Fruit fly (Drosophila melanogaster) whole organism, embryonic: Measurements from ENCODE around the gene RpS17.
A peak's percentile ranks its signal among the peaks of the same experiment; 100 is the strongest.

Source experiments
- ATbp ChIP-seq: fragments of 200-800 bp; sonication (Bioruptor generic); optimal IDR thresholded peaks from 2 replicates; lab custom pipeline; 2017; ENCODE audit warnings: missing biosample characterization, mild to moderate bottlenecking, missing genetic modification characterization, missing genetic modification reagents
- B-H1 ChIP-seq: fragments of 200-800 bp; sonication (Bioruptor generic); IDR thresholded peaks from 3 replicates; pipeline ENCODE4 v1.3.6; 2022; ENCODE audit warnings: missing biosample characterization, missing genetic modification characterization
- B-H2 ChIP-seq: fragments of 200-800 bp; sonication (Bioruptor generic); optimal IDR thresholded peaks from 2 replicates; lab custom pipeline; 2018; ENCODE audit warnings: missing biosample characterization, mild to moderate bottlenecking, missing genetic modification characterization
- Blimp-1 ChIP-seq: fragments of 200-800 bp; sonication (Bioruptor generic); optimal IDR thresholded peaks from 3 replicates; lab custom pipeline; 2018; ENCODE audit warnings: missing biosample characterization, missing genetic modification characterization, mild to moderate bottlenecking, moderate library complexity, missing genetic modification reagents
- CG10147 ChIP-seq: fragments of 200-800 bp; sonication (Bioruptor generic); optimal IDR thresholded peaks from 2 replicates; lab custom pipeline; 2019; ENCODE audit warnings: missing biosample characterization, mild to moderate bottlenecking, missing genetic modification characterization, moderate library complexity
- CG12659 ChIP-seq: fragments of 200-800 bp; sonication (Bioruptor generic); optimal IDR thresholded peaks from 3 replicates; lab custom pipeline; 2017; ENCODE audit warnings: mild to moderate bottlenecking, missing biosample characterization, missing genetic modification reagents, missing genetic modification characterization
- CG13424 ChIP-seq: fragments of 200-800 bp; sonication (Bioruptor generic); optimal IDR thresholded peaks from 2 replicates; lab custom pipeline; 2019; ENCODE audit warnings: missing biosample characterization, mild to moderate bottlenecking, missing genetic modification characterization, moderate library complexity
- CG1647 ChIP-seq: fragments of 200-800 bp; sonication (Bioruptor generic); optimal IDR thresholded peaks from 3 replicates; lab custom pipeline; 2016; ENCODE audit warnings: missing biosample characterization, missing genetic modification characterization
- CG17186 ChIP-seq: fragments of 200-800 bp; sonication (Bioruptor generic); optimal IDR thresholded peaks from 3 replicates; lab custom pipeline; 2017; ENCODE audit warnings: missing biosample characterization, missing genetic modification reagents, missing genetic modification characterization
- CG17612 ChIP-seq: fragments of 200-800 bp; sonication (Bioruptor generic); IDR thresholded peaks from 2 replicates; pipeline ENCODE4 v1.3.6; 2022; ENCODE audit warnings: missing biosample characterization, missing genetic modification characterization
- CG1792 ChIP-seq: fragments of 200-800 bp; sonication (Bioruptor generic); optimal IDR thresholded peaks from 2 replicates; lab custom pipeline; 2016; ENCODE audit warnings: missing biosample characterization, missing genetic modification characterization
- CG18476 ChIP-seq: fragments of 200-800 bp; sonication (Bioruptor generic); optimal IDR thresholded peaks from 2 replicates; lab custom pipeline; 2016; ENCODE audit warnings: missing biosample characterization, mild to moderate bottlenecking, missing genetic modification characterization
- CG2202 ChIP-seq: fragments of 200-800 bp; sonication (Bioruptor generic); optimal IDR thresholded peaks from 2 replicates; lab custom pipeline; 2018; ENCODE audit warnings: missing biosample characterization, mild to moderate bottlenecking, missing genetic modification characterization
- CG6791 ChIP-seq: fragments of 200-800 bp; sonication (Bioruptor generic); IDR thresholded peaks from 3 replicates; pipeline ENCODE4 v1.3.6; 2022; ENCODE audit warnings: missing biosample characterization, missing genetic modification characterization; ENCODE audit not compliant: partially characterized antibody
- CG6854 ChIP-seq: fragments of 200-800 bp; sonication (Bioruptor generic); optimal IDR thresholded peaks from 3 replicates; lab custom pipeline; 2017; ENCODE audit warnings: missing biosample characterization, mild to moderate bottlenecking, missing genetic modification characterization
- CG7271 ChIP-seq: fragments of 200-800 bp; sonication (Bioruptor generic); optimal IDR thresholded peaks from 2 replicates; lab custom pipeline; 2018; ENCODE audit warnings: missing biosample characterization, mild to moderate bottlenecking, missing genetic modification characterization, moderate library complexity
- D19A ChIP-seq: fragments of 200-800 bp; optimal IDR thresholded peaks from 3 replicates; lab custom pipeline; 2019; ENCODE audit warnings: missing biosample characterization, mild to moderate bottlenecking, missing genetic modification characterization, moderate library complexity
- Deaf1 ChIP-seq: fragments of 200-800 bp; optimal IDR thresholded peaks from 3 replicates; lab custom pipeline; 2019; ENCODE audit warnings: missing biosample characterization, mild to moderate bottlenecking, missing genetic modification characterization, moderate library complexity
- Dll ChIP-seq: fragments of 200-800 bp; sonication (Bioruptor generic); IDR thresholded peaks from 4 replicates; pipeline ENCODE4 v1.3.6; 2022; ENCODE audit warnings: missing biosample characterization, missing genetic modification characterization; ENCODE audit not compliant: partially characterized antibody
- Eip74EF ChIP-seq, 2 experiments: fragments of 200-800 bp in 1 of 2; fragments of >200 bp in 1 of 2; sonication (Bioruptor generic) in 1 of 2; optimal IDR thresholded peaks; 2 replicates each; lab custom pipeline; 2017 to 2019; ENCODE audit warnings: missing biosample characterization in 2 of 2, missing genetic modification characterization in 2 of 2, mild to moderate bottlenecking in 1 of 2, moderate library complexity in 1 of 2
- Fer2 ChIP-seq: fragments of 200-800 bp; sonication (Bioruptor generic); optimal IDR thresholded peaks from 2 replicates; lab custom pipeline; 2018; ENCODE audit warnings: missing biosample characterization, mild to moderate bottlenecking, missing genetic modification characterization, moderate library complexity
- Gsc ChIP-seq: fragments of 200-800 bp; sonication (Bioruptor generic); IDR thresholded peaks from 2 replicates; pipeline ENCODE4 v1.3.6; 2022; ENCODE audit warnings: missing biosample characterization, missing genetic modification characterization
- Hr78 ChIP-seq, 2 experiments: fragments of 200-800 bp in 1 of 2; fragments of >200 bp in 1 of 2; sonication (Bioruptor generic) in 1 of 2; optimal IDR thresholded peaks; 2 replicates each; lab custom pipeline; 2017 to 2019; ENCODE audit warnings: missing biosample characterization in 2 of 2, missing genetic modification characterization in 2 of 2, mild to moderate bottlenecking in 1 of 2, moderate library complexity in 1 of 2
- Lim3 ChIP-seq: fragments of 200-800 bp; sonication (Bioruptor generic); IDR thresholded peaks from 2 replicates; pipeline ENCODE4 v1.3.6; 2022; ENCODE audit warnings: missing biosample characterization, missing genetic modification characterization
- Max ChIP-seq: fragments of 200-800 bp; sonication (Bioruptor generic); optimal IDR thresholded peaks from 2 replicates; lab custom pipeline; 2016; ENCODE audit warnings: missing biosample characterization, mild to moderate bottlenecking, missing genetic modification characterization
- Meics ChIP-seq: fragments of 200-800 bp; sonication (Bioruptor generic); optimal IDR thresholded peaks from 2 replicates; lab custom pipeline; 2017; ENCODE audit warnings: missing biosample characterization, mild to moderate bottlenecking, missing genetic modification characterization
- Pdp1 ChIP-seq, 2 experiments: fragments of 200-800 bp; sonication (Bioruptor generic); optimal IDR thresholded peaks; 3 replicates each; lab custom pipeline; 2016; ENCODE audit warnings: missing biosample characterization in 2 of 2, missing genetic modification characterization in 2 of 2, mild to moderate bottlenecking in 1 of 2, moderate library complexity in 1 of 2
- Spps ChIP-seq: fragments of 200-800 bp; sonication (Bioruptor generic); optimal IDR thresholded peaks from 2 replicates; lab custom pipeline; 2018; ENCODE audit warnings: missing biosample characterization, mild to moderate bottlenecking, missing genetic modification characterization
- az2 ChIP-seq: fragments of 200-800 bp; sonication (Bioruptor generic); optimal IDR thresholded peaks from 3 replicates; lab custom pipeline; 2016; ENCODE audit warnings: missing biosample characterization, missing genetic modification characterization
- bigmax ChIP-seq: fragments of 200-800 bp; sonication (Bioruptor generic); optimal IDR thresholded peaks from 2 replicates; lab custom pipeline; 2018; ENCODE audit warnings: missing biosample characterization, mild to moderate bottlenecking, missing genetic modification characterization
- chm ChIP-seq: fragments of 200-800 bp; sonication (Bioruptor generic); IDR thresholded peaks from 2 replicates; pipeline ENCODE4 v1.3.6; 2022; ENCODE audit warnings: missing biosample characterization, missing genetic modification characterization
- disco-r ChIP-seq: fragments of 200-800 bp; sonication (Bioruptor generic); optimal IDR thresholded peaks from 2 replicates; lab custom pipeline; 2016; ENCODE audit warnings: missing biosample characterization, missing genetic modification characterization
- en ChIP-seq: fragments of 200-800 bp; sonication (Bioruptor generic); optimal IDR thresholded peaks from 2 replicates; lab custom pipeline; 2016; ENCODE audit warnings: missing biosample characterization, missing genetic modification characterization
- fd64A ChIP-seq: fragments of 200-800 bp; sonication (Bioruptor generic); optimal IDR thresholded peaks from 3 replicates; lab custom pipeline; 2018; ENCODE audit warnings: missing biosample characterization, mild to moderate bottlenecking, missing genetic modification characterization
- fu2 ChIP-seq: fragments of 200-800 bp; sonication (Bioruptor generic); optimal IDR thresholded peaks from 2 replicates; lab custom pipeline; 2016; ENCODE audit warnings: missing biosample characterization, missing genetic modification characterization
- gcm ChIP-seq: fragments of 200-800 bp; sonication (Bioruptor generic); optimal IDR thresholded peaks from 2 replicates; lab custom pipeline; 2019; ENCODE audit warnings: missing biosample characterization, mild to moderate bottlenecking, missing genetic modification characterization, moderate library complexity
- gfzf ChIP-seq: fragments of 200-800 bp; sonication (Bioruptor generic); optimal IDR thresholded peaks from 2 replicates; lab custom pipeline; 2016; ENCODE audit warnings: missing biosample characterization, mild to moderate bottlenecking, missing genetic modification characterization, moderate library complexity
- gsb-n ChIP-seq: fragments of 200-800 bp; sonication (Bioruptor generic); optimal IDR thresholded peaks from 3 replicates; lab custom pipeline; 2018; ENCODE audit warnings: missing biosample characterization, mild to moderate bottlenecking, missing genetic modification characterization
- kah ChIP-seq: fragments of 200-800 bp; sonication (Bioruptor generic); optimal IDR thresholded peaks from 2 replicates; lab custom pipeline; 2018; ENCODE audit warnings: missing biosample characterization, mild to moderate bottlenecking, missing genetic modification characterization
- ken ChIP-seq: fragments of 200-800 bp; sonication (Bioruptor generic); IDR thresholded peaks from 3 replicates; pipeline ENCODE4 v1.3.6; 2022; ENCODE audit warnings: missing biosample characterization, missing genetic modification characterization
- kni ChIP-seq: fragments of 200-800 bp; sonication (Bioruptor generic); optimal IDR thresholded peaks from 3 replicates; lab custom pipeline; 2017; ENCODE audit warnings: mild to moderate bottlenecking, missing biosample characterization, missing genetic modification reagents, missing genetic modification characterization
- lbe ChIP-seq: fragments of 200-800 bp; sonication (Bioruptor generic); optimal IDR thresholded peaks from 2 replicates; lab custom pipeline; 2016; ENCODE audit warnings: missing biosample characterization, mild to moderate bottlenecking, missing genetic modification characterization
- lola ChIP-seq, 3 experiments: fragments of >200 bp in 2 of 3; fragments of 200-800 bp in 1 of 3; sonication (Bioruptor generic) in 1 of 3; optimal IDR thresholded peaks; 2 replicates each; lab custom pipeline; 2017 to 2019; ENCODE audit warnings: missing biosample characterization in 3 of 3, missing genetic modification characterization in 3 of 3, mild to moderate bottlenecking in 1 of 3, moderate library complexity in 1 of 3
- nerfin-1 ChIP-seq: fragments of 200-800 bp; sonication (Bioruptor generic); optimal IDR thresholded peaks from 3 replicates; lab custom pipeline; 2019; ENCODE audit warnings: missing biosample characterization, mild to moderate bottlenecking, missing genetic modification characterization, moderate library complexity
- odd ChIP-seq: fragments of 200-800 bp; sonication (Bioruptor generic); optimal IDR thresholded peaks from 2 replicates; lab custom pipeline; 2017; ENCODE audit warnings: missing biosample characterization, mild to moderate bottlenecking, missing genetic modification characterization
- sens ChIP-seq: fragments of 200-800 bp; sonication (Bioruptor generic); peaks from one replicate; lab custom pipeline; 2016; ENCODE audit warnings: missing biosample characterization, missing genetic modification characterization
- sqz ChIP-seq: fragments of 200-800 bp; sonication (Bioruptor generic); optimal IDR thresholded peaks from 3 replicates; lab custom pipeline; 2018; ENCODE audit warnings: missing biosample characterization, mild to moderate bottlenecking, missing genetic modification characterization
- vnd ChIP-seq: fragments of 200-800 bp; sonication (Bioruptor generic); IDR thresholded peaks from 3 replicates; pipeline ENCODE4 v1.3.6; 2022; ENCODE audit warnings: missing biosample characterization, missing genetic modification characterization; ENCODE audit not compliant: partially characterized antibody

Gene RpS17

DNA sequence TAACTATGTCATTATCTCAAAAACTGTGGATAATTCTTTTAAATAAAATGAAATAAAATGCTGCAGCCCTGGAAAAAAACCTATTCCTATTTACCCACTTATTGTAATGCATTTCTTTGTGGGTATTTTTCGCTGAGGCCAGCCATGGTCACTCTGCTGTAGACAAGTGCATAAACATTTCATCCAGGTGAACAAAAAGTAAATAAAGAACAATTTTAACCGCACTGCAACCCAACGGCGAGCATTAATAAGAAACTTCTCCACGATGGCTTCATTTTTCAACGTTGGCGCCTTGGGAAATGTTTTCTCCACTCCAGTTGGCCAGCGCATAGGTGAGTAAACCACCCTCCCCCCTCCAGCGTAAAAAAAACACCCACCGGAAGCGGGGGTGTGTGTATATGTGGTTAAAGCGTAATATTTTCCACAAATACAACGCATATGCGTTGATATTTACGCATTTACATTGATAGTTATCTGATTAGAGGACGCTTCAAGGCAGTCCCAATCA is 17.2 kb upstream of the RpS17 start, which contains the start of gene CG3529 (continued):
- TF ChIP-seq B-H2 (GFP tag; lab: Kevin White, UChicago) (peak; percentile 64), az2 (GFP tag; lab: Kevin White, UChicago) (peak; percentile 10), Meics (GFP tag; lab: Kevin White, UChicago) (peak; percentile 59), fu2 (GFP tag; lab: Kevin White, UChicago) (no peak), CG12659 (peak; percentile 70), nerfin-1 (tag; lab: Kevin White, UChicago) (peak; percentile 87), Spps (tag; lab: Kevin White, UChicago) (peak; percentile 9), gsb-n (tag; lab: Kevin White, UChicago) (no peak), CG17612 (GFP tag; lab: Robert Waterston, UW) (no peak), Fer2 (no peak), lbe (GFP tag; lab: Kevin White, UChicago) (peak; percentile 29), en (no peak), CG10147 (peak; percentile 8), CG17186 (GFP tag; lab: Kevin White, UChicago) (peak; percentile 6), ATbp (GFP tag; lab: Kevin White, UChicago) (peak; percentile 34), CG13424 (tag; lab: Kevin White, UChicago) (peak; percentile 47), Deaf1 (no peak), Eip74EF (GFP tag; optimal IDR thresholded peaks at IDR 0.05; lab: Kevin White, UChicago) (peak in 1 of 2 experiments; percentile 71), CG7271 (no peak), sqz (GFP tag; lab: Kevin White, UChicago) (peak; percentile 82), Blimp-1 (peak; percentile 26), CG18476 (GFP tag; lab: Kevin White, UChicago) (no peak), kni (peak; percentile 62), disco-r (peak; percentile 39), CG6791 (GFP tag; lab: Robert Waterston, UW) (0 out of 3 replicates have a peak, but pooled peaks have one; percentile 46), B-H1 (GFP tag; lab: Robert Waterston, UW) (no peak), D19A (tag; lab: Kevin White, UChicago) (peak; percentile 44), gcm (GFP tag; lab: Kevin White, UChicago) (peak; percentile 3), gfzf (peak; percentile 92), odd (peak; percentile 18), sens (GFP tag; lab: Kevin White, UChicago) (no peak), Lim3 (GFP tag; lab: Robert Waterston, UW) (no peak), bigmax (GFP tag; lab: Kevin White, UChicago) (peak; percentile 1), Pdp1 (GFP tag; optimal IDR thresholded peaks at IDR 0.05; lab: Kevin White, UChicago) (peak in 1 of 2 experiments; percentile 16), vnd (GFP tag; lab: Robert Waterston, UW) (no peak), CG2202 (peak; percentile 16), Gsc (GFP tag; lab: Robert Waterston, UW) (no peak), CG1792 (GFP tag; lab: Kevin White, UChicago) (no peak), CG6854 (peak; percentile 17), Dll (GFP tag; lab: Robert Waterston, UW) (no peak), Max (GFP tag; lab: Kevin White, UChicago) (peak; percentile 10), Hr78 (GFP tag; optimal IDR thresholded peaks at IDR 0.05; lab: Kevin White, UChicago) (no peak), CG1647 (peak; percentile 35), ken (GFP tag; lab: Robert Waterston, UW) (no peak), chm (peak; percentile 50; the same call in 1 of the 2 replicates), lola (GFP tag; optimal IDR thresholded peaks at IDR 0.05; lab: Kevin White, UChicago) (peak in 1 of 3 experiments; percentile 1), kah (GFP tag; lab: Kevin White, UChicago) (peak; percentile 44), fd64A (GFP tag; lab: Kevin White, UChicago) (peak; percentile 27)
